Fruit fly (Drosophila melanogaster) whole organism, embryonic: ENCODE results near the gene Fer3.

Experiments
- CG12155 ChIP-seq: fragments of 200-800 bp; sonication (Bioruptor generic); optimal IDR thresholded peaks from 3 replicates; lab custom pipeline; 2016; ENCODE audit warnings: missing biosample characterization, missing genetic modification characterization
- CG17829 ChIP-seq: fragments of 200-800 bp; optimal IDR thresholded peaks from 2 replicates; lab custom pipeline; 2019; ENCODE audit warnings: missing biosample characterization, mild to moderate bottlenecking, missing genetic modification characterization, moderate library complexity
- CG7963 ChIP-seq: fragments of 200-800 bp; sonication (Bioruptor generic); IDR thresholded peaks from 3 replicates; pipeline ENCODE4 v1.3.6; 2022; ENCODE audit warnings: missing biosample characterization, missing genetic modification characterization; ENCODE audit not compliant: partially characterized antibody
- dysf ChIP-seq: fragments of 200-800 bp; sonication (Bioruptor generic); IDR thresholded peaks from 3 replicates; pipeline ENCODE4 v1.3.6; 2022; ENCODE audit warnings: missing biosample characterization, missing genetic modification characterization
- onecut ChIP-seq: fragments of 200-800 bp; sonication (Bioruptor generic); IDR thresholded peaks from 2 replicates; pipeline ENCODE4 v1.3.6; 2022; ENCODE audit warnings: missing biosample characterization, missing genetic modification characterization
- ttk ChIP-seq: fragments of 200-800 bp; sonication (Bioruptor generic); IDR thresholded peaks from 2 replicates; pipeline ENCODE4 v2.1.2; 2022; ENCODE audit warnings: missing biosample characterization, missing genetic modification characterization

DNA sequence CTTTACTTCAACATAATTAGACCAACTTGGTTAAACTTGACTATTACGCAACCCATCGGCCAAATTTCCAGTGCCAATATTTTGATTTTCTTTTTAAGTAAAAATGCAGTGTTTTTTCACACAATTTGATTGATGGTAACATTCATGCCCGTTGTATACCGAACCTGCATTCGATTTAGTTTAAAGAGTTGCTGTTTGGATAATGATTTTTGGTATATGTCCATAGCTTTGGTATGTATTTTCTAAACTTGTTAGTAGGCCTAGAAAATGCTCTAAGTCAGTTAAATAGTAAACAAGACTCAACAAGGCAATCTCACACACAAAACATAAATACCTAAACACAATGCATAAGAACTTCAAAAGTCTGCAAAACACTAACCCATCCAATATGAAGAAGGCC, 9.6 kb upstream of the Fer3 start, which contains the start of gene I-t:
- TF ChIP-seq CG7963 (no peak), ttk (GFP tag; lab: Robert Waterston, UW) (no peak), dysf (GFP tag; lab: Robert Waterston, UW) (no peak), CG12155 (no peak), onecut (no peak), CG17829 (no peak)
